Worm (Caenorhabditis elegans): ENCODE data around the gene F42G4.2.

DNA sequence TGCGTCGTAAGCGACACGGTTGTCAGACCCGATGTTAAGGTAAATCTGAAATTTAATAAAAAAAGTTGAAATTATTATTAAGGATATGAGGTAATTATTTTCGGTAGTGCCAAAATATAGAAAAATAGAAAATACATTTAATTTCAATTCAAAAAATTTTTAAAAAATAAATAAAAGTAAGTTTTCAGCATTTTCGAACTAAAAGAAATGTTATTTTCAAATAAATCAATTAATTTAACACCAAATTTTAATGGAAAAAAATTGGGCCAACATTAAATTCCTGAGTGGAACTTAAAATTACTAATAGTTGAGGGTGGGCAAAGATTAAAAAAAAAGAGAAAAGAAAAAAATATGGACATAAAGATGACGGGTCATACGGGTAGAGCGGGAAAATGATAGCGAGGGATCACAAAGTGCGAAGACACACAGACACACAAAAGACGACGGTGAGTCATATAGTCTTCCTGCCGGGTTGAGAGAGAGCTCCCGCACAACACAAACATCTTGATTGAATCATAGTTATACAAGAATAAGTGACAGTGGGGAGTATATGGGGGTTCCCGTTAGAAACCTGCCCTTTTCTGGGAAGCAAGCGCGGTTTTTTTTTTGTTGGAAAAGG lies 21.8 kb upstream of the F42G4.2 start, which contains the start of gene max-2:
- TF ChIP-seq ref-1 (GFP tag; conservative IDR thresholded peaks at IDR 0.05) = no peak
- no peak for TF ChIP-seq flt-1 (GFP tag; IDR thresholded peaks at IDR 0.05)
- TF ChIP-seq tab-1 (GFP tag; IDR thresholded peaks at IDR 0.05) = no peak
- TF ChIP-seq T22C8.4 (GFP tag; IDR thresholded peaks at IDR 0.05) = no peak
- TF ChIP-seq ztf-23 (GFP tag; IDR thresholded peaks at IDR 0.05) = no peak
- no peak for TF ChIP-seq cog-1 (tag; optimal IDR thresholded peaks at IDR 0.05)
- TF ChIP-seq ztf-29 (GFP tag; IDR thresholded peaks at IDR 0.05) = no peak
- no peak for TF ChIP-seq klf-2 (GFP tag; conservative IDR thresholded peaks at IDR 0.05)
- TF ChIP-seq med-1 (GFP tag; optimal IDR thresholded peaks at IDR 0.05; ENCODE audit: insufficient read depth) = no peak
